Worm (Caenorhabditis elegans) whole organism, early embryonic: ENCODE results near the gene nex-3.

Experiments used
- B0310.2 ChIP-seq: sonication (generic microtip); optimal IDR thresholded peaks from 2 replicates; lab custom pipeline; 2016; ENCODE audit warnings: mild to moderate bottlenecking, missing genetic modification characterization, missing compliant biosample characterization
- F13C5.2 ChIP-seq: sonication (generic microtip); optimal IDR thresholded peaks from 2 replicates; lab custom pipeline; 2017; ENCODE audit warnings: mild to moderate bottlenecking, missing genetic modification characterization, inconsistent platforms, missing compliant biosample characterization
- aly-1 ChIP-seq: sonication (generic microtip); optimal IDR thresholded peaks from 2 replicates; lab custom pipeline; 2016; ENCODE audit warnings: missing genetic modification characterization, missing compliant biosample characterization
- ama-1 ChIP-seq: fragments of 150-350 bp; optimal IDR thresholded peaks from 2 replicates; lab custom pipeline; 2014
- ceh-13 ChIP-seq: fragments of 200-800 bp; sonication (Bioruptor generic); optimal IDR thresholded peaks from 2 replicates; lab custom pipeline; 2018; ENCODE audit warnings: mild to moderate bottlenecking, missing genetic modification characterization, missing compliant biosample characterization
- ceh-36 ChIP-seq: sonication (generic microtip); optimal IDR thresholded peaks from 2 replicates; lab custom pipeline; 2016; ENCODE audit warnings: missing genetic modification characterization, inconsistent platforms, missing compliant biosample characterization
- ets-7 ChIP-seq: sonication (generic microtip); optimal IDR thresholded peaks from 2 replicates; lab custom pipeline; 2016; ENCODE audit warnings: missing genotype, missing genetic modification characterization, missing compliant biosample characterization
- flt-1 ChIP-seq: fragments of 200-800 bp; sonication (Bioruptor generic); IDR thresholded peaks from 2 replicates; pipeline ENCODE4 v1.3.6; 2022; ENCODE audit warnings: missing genetic modification characterization, missing compliant biosample characterization
- hmbx-1 ChIP-seq: sonication (generic microtip); optimal IDR thresholded peaks from 2 replicates; lab custom pipeline; 2016; ENCODE audit warnings: mild to moderate bottlenecking, missing genetic modification characterization, missing compliant biosample characterization
- hmg-4 ChIP-seq: fragments of 200-800 bp; sonication (Bioruptor generic); optimal IDR thresholded peaks from 2 replicates; lab custom pipeline; 2018; ENCODE audit warnings: mild to moderate bottlenecking, missing genetic modification characterization, missing compliant biosample characterization
- hnd-1 ChIP-seq: sonication (generic microtip); optimal IDR thresholded peaks from 2 replicates; lab custom pipeline; 2016; ENCODE audit warnings: missing genetic modification characterization, missing compliant biosample characterization
- pes-1 ChIP-seq: fragments of 200-800 bp; sonication (Bioruptor generic); IDR thresholded peaks from 2 replicates; pipeline ENCODE4 v1.3.6; 2022; ENCODE audit warnings: missing genetic modification reagents, missing genetic modification characterization, missing compliant biosample characterization
- scrt-1 ChIP-seq: fragments of 200-800 bp; sonication (Bioruptor generic); IDR thresholded peaks from 2 replicates; pipeline ENCODE4 v1.3.6; 2022; ENCODE audit warnings: missing genetic modification characterization, missing compliant biosample characterization
- sea-1 ChIP-seq: fragments of 200-800 bp; sonication (Bioruptor generic); conservative IDR thresholded peaks from 2 replicates; pipeline ENCODE4 v1.3.6; 2022; ENCODE audit warnings: missing genetic modification characterization, missing compliant biosample characterization
- tbx-11 ChIP-seq: fragments of 200-800 bp; sonication (Bioruptor generic); IDR thresholded peaks from 2 replicates; pipeline ENCODE4 v1.3.6; 2022; ENCODE audit warnings: missing genetic modification characterization, missing compliant biosample characterization
- tbx-37 ChIP-seq: fragments of 200-800 bp; sonication (Bioruptor generic); conservative IDR thresholded peaks from 2 replicates; pipeline ENCODE4 v1.3.6; 2022; ENCODE audit warnings: missing genetic modification reagents, missing genetic modification characterization, missing compliant biosample characterization
- tra-4 ChIP-seq: sonication (generic microtip); optimal IDR thresholded peaks from 2 replicates; lab custom pipeline; 2017; ENCODE audit warnings: missing genetic modification characterization, missing compliant biosample characterization

The nex-3 gene

ce11 chrIII:4435262-4435661, 6.6 kb upstream of the nex-3 start:
- TF ChIP-seq B0310.2 (tag; lab: Kevin White, UChicago) (no peak), ama-1 (lab: Kevin White, UChicago) (no peak), F13C5.2 (tag; lab: Kevin White, UChicago) (no peak)

DNA sequence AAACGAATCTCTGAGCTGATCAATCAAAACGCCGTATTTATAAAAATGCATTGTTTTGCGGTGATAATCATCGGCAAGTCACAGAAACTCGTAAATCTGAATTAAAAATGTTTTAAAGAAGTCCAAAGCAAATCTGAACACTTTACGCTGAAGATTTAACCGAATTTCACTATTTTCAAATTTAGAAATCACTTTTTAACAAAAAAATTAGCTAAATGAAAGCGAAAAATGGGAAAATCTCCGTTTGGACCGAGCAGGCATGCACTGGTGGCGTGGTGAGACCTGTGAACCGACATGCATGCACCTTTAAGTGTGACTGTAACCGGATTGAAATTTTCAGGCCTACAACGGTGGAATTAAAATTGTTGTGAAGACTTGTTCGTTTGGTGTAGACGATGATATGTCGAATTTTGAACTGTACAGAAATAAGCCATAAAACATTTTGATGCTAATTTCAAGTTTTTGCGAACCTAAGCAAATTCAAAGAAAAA, 2.3 kb upstream of the nex-3 start, which contains the start of gene C28A5.2:
Gene C28A5.2 (minus strand): TSS at position 51 of the 491 bp plus-strand sequence.
- no peak for TF ChIP-seq aly-1 (tag; lab: Kevin White, UChicago)
- no peak for TF ChIP-seq ama-1 (lab: Kevin White, UChicago)
- no peak for TF ChIP-seq hmbx-1 (tag; lab: Kevin White, UChicago)
- TF ChIP-seq hnd-1 (tag; lab: Kevin White, UChicago) = no peak
- no peak for TF ChIP-seq hmg-4
- TF ChIP-seq sea-1 (GFP tag; lab: Robert Waterston, UW) = no peak
- no peak for TF ChIP-seq flt-1
- TF ChIP-seq tbx-11 (GFP tag; lab: Robert Waterston, UW) = no peak
- TF ChIP-seq tbx-37 (GFP tag; lab: Robert Waterston, UW) = no peak
- no peak for TF ChIP-seq pes-1 (GFP tag; lab: Robert Waterston, UW)
- no peak for TF ChIP-seq F13C5.2 (tag; lab: Kevin White, UChicago)

DNA sequence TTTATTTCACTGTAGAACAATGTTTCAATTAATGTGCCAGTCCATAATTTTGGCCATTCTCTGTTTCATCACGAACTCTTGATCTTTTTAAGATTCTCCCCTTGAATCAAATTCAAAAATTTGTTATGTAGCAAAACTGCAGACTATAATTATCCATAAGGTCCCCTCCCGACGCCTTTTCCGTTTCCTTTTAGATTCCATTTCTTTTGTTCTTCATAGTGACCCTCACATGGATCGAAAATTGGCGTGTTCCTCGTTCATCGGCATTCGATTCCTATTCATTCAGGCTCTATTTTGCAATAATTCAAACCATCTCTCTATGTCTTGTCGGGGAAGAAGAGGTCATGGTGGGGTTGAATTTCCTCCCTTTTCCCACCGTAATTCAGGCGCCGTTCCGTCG, 2.6 kb downstream of the nex-3 start:
- TF ChIP-seq tbx-37 (GFP tag; lab: Robert Waterston, UW) = no peak
- TF ChIP-seq B0310.2 (tag; lab: Kevin White, UChicago) = no peak
- no peak for TF ChIP-seq ceh-36 (tag; lab: Kevin White, UChicago)

DNA sequence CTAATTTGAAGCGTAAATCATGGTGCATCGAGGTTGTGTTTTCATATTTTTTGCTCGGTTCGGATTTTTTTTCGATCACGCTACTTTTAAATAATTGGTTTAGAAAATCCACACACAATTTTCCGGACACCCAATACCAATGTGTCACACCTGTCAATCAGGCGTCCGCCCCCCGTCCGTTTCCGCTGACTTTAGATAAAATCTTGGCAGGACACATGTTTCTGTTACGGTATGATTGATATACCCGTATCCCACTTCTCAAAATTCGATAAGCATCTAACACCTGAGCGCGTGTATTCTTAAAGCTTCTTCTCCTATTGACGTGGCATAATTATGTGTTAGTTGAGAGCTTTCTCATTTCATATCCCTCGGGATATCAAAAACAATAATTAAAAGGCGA, 6.1 kb downstream of the nex-3 start:
- no peak for TF ChIP-seq hmbx-1 (tag; lab: Kevin White, UChicago)
- no peak for TF ChIP-seq pes-1 (GFP tag; lab: Robert Waterston, UW)
- TF ChIP-seq tra-4 (tag; lab: Kevin White, UChicago) = no peak
- no peak for TF ChIP-seq hnd-1 (tag; lab: Kevin White, UChicago)
- no peak for TF ChIP-seq hmg-4
- no peak for TF ChIP-seq flt-1
- no peak for TF ChIP-seq ama-1 (lab: Kevin White, UChicago)
- no peak for TF ChIP-seq B0310.2 (tag; lab: Kevin White, UChicago)
- TF ChIP-seq ceh-36 (tag; lab: Kevin White, UChicago) = no peak

DNA sequence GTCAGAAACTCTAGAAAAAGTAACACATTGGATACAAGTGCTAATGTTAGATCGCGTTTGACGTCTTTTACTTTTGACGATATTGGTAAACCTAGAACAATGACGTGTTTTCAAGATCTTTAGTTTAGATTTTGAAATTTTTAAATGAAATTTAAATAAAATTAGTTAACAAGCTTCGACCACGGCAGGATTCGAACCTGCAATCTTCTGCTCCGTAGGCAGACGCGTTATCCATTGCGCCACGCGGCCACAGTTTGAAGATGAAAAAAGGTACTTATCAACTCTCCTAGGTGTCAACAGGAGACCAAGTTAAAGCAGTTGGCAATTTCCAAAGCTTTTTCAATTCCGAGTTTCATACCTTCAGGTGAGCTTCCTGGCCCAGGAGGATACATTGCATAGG, 7.5 kb downstream of the nex-3 start:
- TF ChIP-seq tbx-37 (GFP tag; lab: Robert Waterston, UW) = no peak
- no peak for TF ChIP-seq scrt-1 (GFP tag; lab: Robert Waterston, UW)
- TF ChIP-seq ets-7 (tag; lab: Kevin White, UChicago) = no peak
- no peak for TF ChIP-seq pes-1 (GFP tag; lab: Robert Waterston, UW)
- no peak for TF ChIP-seq ama-1 (lab: Kevin White, UChicago)
- no peak for TF ChIP-seq hmg-4

DNA sequence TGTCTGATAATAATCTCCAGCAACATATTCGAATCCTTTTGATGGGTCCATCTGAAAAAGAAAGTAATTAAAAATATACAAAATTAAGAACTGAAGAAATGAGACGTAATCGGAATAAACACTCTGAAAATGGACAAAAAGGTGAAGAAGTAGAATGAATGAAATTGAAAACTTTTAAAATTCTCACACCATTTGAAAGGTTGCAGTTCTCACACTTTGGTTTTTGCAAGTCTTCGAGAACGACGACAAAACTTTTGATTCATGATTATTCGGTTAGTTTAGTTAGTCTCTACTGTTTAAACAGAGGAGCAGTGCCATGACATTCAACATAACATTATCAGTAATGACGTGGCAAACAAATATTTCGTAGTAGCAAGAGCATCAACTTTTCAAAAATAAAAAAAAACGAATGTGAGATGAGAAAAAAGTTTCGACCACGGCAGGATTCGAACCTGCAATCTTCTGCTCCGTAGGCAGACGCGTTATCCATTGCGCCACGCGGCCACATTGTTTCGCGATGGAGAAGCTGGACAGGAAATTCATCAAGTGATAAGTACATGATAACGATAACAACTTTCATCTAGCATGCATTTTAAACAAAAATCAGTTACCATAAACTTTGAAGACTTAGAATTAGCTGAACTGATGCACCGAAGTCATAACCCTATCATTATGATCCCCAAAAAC, 8.2 kb downstream of the nex-3 start, which contains the start of gene ceh-43:
Gene ceh-43 (minus strand): TSS at position 51 of the 687 bp plus-strand sequence.
- no peak for TF ChIP-seq aly-1 (tag; lab: Kevin White, UChicago)
- TF ChIP-seq hmbx-1 (tag; lab: Kevin White, UChicago) = no peak
- no peak for TF ChIP-seq scrt-1 (GFP tag; lab: Robert Waterston, UW)
- TF ChIP-seq hnd-1 (tag; lab: Kevin White, UChicago) = no peak
- TF ChIP-seq B0310.2 (tag; lab: Kevin White, UChicago) = no peak
- TF ChIP-seq tbx-37 (GFP tag; lab: Robert Waterston, UW) = no peak
- TF ChIP-seq F13C5.2 (tag; lab: Kevin White, UChicago) = no peak
- TF ChIP-seq ceh-13 = no peak
- TF ChIP-seq sea-1 (GFP tag; lab: Robert Waterston, UW) = no peak
- TF ChIP-seq tbx-11 (GFP tag; lab: Robert Waterston, UW) = no peak
- TF ChIP-seq pes-1 (GFP tag; lab: Robert Waterston, UW) = no peak
- TF ChIP-seq ets-7 (tag; lab: Kevin White, UChicago) = no peak
- no peak for TF ChIP-seq hmg-4

- TF ChIP-seq B0310.2 (tag; lab: Kevin White, UChicago) (no peak), F13C5.2 (tag; lab: Kevin White, UChicago) (peak; percentile 15), ceh-36 (tag; lab: Kevin White, UChicago) (no peak), ceh-13 (no peak), hmbx-1 (tag; lab: Kevin White, UChicago) (no peak), ets-7 (tag; lab: Kevin White, UChicago) (no peak), aly-1 (tag; lab: Kevin White, UChicago) (no peak), hnd-1 (tag; lab: Kevin White, UChicago) (no peak), hmg-4 (peak; percentile 27)
These were observed 9.0 kb downstream of the nex-3 start for ce11 chrIII:4450773-4451423.

DNA sequence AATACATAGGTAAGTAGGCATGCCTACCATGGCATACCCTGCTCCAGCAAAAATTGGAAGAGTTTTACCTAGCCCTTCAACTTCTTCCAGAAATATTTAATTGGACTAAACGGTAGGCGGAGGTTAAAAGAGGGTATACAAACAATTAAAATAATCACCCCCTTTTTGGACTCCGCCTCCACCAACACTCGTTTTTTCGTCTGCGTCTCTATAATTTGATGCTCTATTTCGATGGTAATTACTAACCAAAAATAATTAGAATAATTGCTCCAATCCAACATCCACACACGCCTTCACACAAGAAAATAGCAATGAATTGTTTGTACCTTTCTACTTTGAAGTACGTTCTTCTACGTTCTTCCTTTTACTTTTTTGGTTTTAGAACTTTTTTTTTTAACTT, 10.9 kb downstream of the nex-3 start:
- TF ChIP-seq tra-4 (tag; lab: Kevin White, UChicago) (no peak), sea-1 (GFP tag; lab: Robert Waterston, UW) (no peak)
